Worm (Caenorhabditis elegans) whole organism, L4 larva: ENCODE results near the gene egl-43.

ENCODE experiments used
- ceh-20 ChIP-seq: fragments of 200-800 bp; sonication (Bioruptor generic); IDR thresholded peaks from 2 replicates; pipeline ENCODE4 v1.3.6; 2022; ENCODE audit warnings: missing genetic modification reagents, missing genetic modification characterization, missing compliant biosample characterization
- dmd-6 ChIP-seq: fragments of 200-800 bp; sonication (Bioruptor generic); IDR thresholded peaks from 2 replicates; pipeline ENCODE4 v1.3.6; 2022; ENCODE audit warnings: missing genetic modification reagents, missing genetic modification characterization, missing compliant biosample characterization
- egl-43 ChIP-seq: fragments of 200-800 bp; sonication (Bioruptor generic); IDR thresholded peaks from 2 replicates; pipeline ENCODE4 v1.3.6; 2022; ENCODE audit warnings: missing genetic modification reagents, missing genetic modification characterization, missing compliant biosample characterization
- lin-1 ChIP-seq: fragments of 200-800 bp; sonication (Bioruptor generic); IDR thresholded peaks from 2 replicates; pipeline ENCODE4 v1.3.6; 2022; ENCODE audit warnings: missing genetic modification reagents, missing genetic modification characterization, missing compliant biosample characterization
- mxl-3 ChIP-seq: fragments of 200-800 bp; sonication (Bioruptor generic); optimal IDR thresholded peaks from 2 replicates; lab custom pipeline; 2018; ENCODE audit warnings: mild to moderate bottlenecking, missing genetic modification characterization, missing compliant biosample characterization
- nhr-48 ChIP-seq: sonication (generic microtip); optimal IDR thresholded peaks from 2 replicates; lab custom pipeline; 2016; ENCODE audit warnings: mild to moderate bottlenecking, missing genetic modification characterization, missing compliant biosample characterization
- nhr-76 ChIP-seq: fragments of 150-350 bp; optimal IDR thresholded peaks from 2 replicates; lab custom pipeline; 2014; ENCODE audit warnings: missing biosample characterization, missing genetic modification characterization
- nhr-77 ChIP-seq: fragments of 150-350 bp; optimal IDR thresholded peaks from 2 replicates; lab custom pipeline; 2014; ENCODE audit warnings: missing biosample characterization, missing genetic modification characterization
- saeg-2 ChIP-seq: fragments of 200-800 bp; sonication (Bioruptor generic); IDR thresholded peaks from 2 replicates; pipeline ENCODE4 v1.3.6; 2022; ENCODE audit warnings: missing genetic modification reagents, missing genetic modification characterization, missing compliant biosample characterization
- unc-39 ChIP-seq: sonication (generic microtip); optimal IDR thresholded peaks from 2 replicates; lab custom pipeline; 2017; ENCODE audit warnings: missing biosample characterization, missing genetic modification characterization
- unc-62 ChIP-seq, 3 experiments: fragments of 150-350 bp in 1 of 3; sonication (generic microtip); optimal IDR thresholded peaks in 2 of 3; peaks in 1 of 3; 1 replicate in 1 of 3; 2 replicates in 2 of 3; lab custom pipeline; 2014 to 2017; ENCODE audit warnings: missing biosample characterization in 3 of 3, missing genetic modification characterization in 3 of 3, missing genetic modification reagents in 3 of 3, missing genotype in 1 of 3

DNA sequence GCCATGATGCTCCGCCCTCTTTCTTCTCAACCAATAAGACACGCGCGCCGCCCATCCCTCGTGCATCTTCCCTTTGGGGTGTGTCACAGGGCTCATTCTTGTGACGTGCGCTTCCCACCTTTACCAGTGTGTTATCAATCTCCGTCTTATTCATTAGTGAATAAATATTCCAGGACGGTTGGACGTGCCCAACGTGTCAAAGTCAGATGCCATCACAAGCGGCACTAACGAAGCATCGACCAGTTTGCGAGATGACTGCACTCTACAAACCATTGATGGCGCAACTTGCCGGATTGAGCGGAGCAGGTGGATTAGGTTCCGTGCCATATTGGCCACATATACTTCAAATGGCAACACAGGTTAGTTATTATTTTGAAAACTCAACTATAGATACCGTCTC is 5.1 kb downstream of the egl-43 start:
- TF ChIP-seq egl-43 (peak; percentile 56; the same call in 1 of the 2 replicates), lin-1 (no peak), unc-39 (no peak), unc-62 (GFP tag; optimal IDR thresholded peaks at IDR 0.05 in 1 of 2; lab: Kevin White, UChicago) (peak in 1 of 2 experiments; percentile 84), unc-62 (tag; optimal IDR thresholded peaks at IDR 0.05; lab: Kevin White, UChicago) (no peak), dmd-6 (no peak), ceh-20 (no peak), nhr-48 (tag; lab: Kevin White, UChicago) (no peak), saeg-2 (GFP tag; lab: Robert Waterston, UW) (no peak), mxl-3 (GFP tag; lab: Kevin White, UChicago) (no peak), nhr-77 (no peak), nhr-76 (tag; lab: Kevin White, UChicago) (no peak)
